Worm (Caenorhabditis elegans) whole organism, early embryonic: ENCODE results near the gene Y39B6A.27.

ENCODE experiments used
- F13C5.2 ChIP-seq: sonication (generic microtip); optimal IDR thresholded peaks from 2 replicates; lab custom pipeline; 2017; ENCODE audit warnings: mild to moderate bottlenecking, missing genetic modification characterization, inconsistent platforms, missing compliant biosample characterization
- ama-1 ChIP-seq: fragments of 150-350 bp; optimal IDR thresholded peaks from 2 replicates; lab custom pipeline; 2014
- flt-1 ChIP-seq: fragments of 200-800 bp; sonication (Bioruptor generic); IDR thresholded peaks from 2 replicates; pipeline ENCODE4 v1.3.6; 2022; ENCODE audit warnings: missing genetic modification characterization, missing compliant biosample characterization
- hmbx-1 ChIP-seq: sonication (generic microtip); optimal IDR thresholded peaks from 2 replicates; lab custom pipeline; 2016; ENCODE audit warnings: mild to moderate bottlenecking, missing genetic modification characterization, missing compliant biosample characterization
- hmg-4 ChIP-seq: fragments of 200-800 bp; sonication (Bioruptor generic); optimal IDR thresholded peaks from 2 replicates; lab custom pipeline; 2018; ENCODE audit warnings: mild to moderate bottlenecking, missing genetic modification characterization, missing compliant biosample characterization
- scrt-1 ChIP-seq: fragments of 200-800 bp; sonication (Bioruptor generic); IDR thresholded peaks from 2 replicates; pipeline ENCODE4 v1.3.6; 2022; ENCODE audit warnings: missing genetic modification characterization, missing compliant biosample characterization
- sea-1 ChIP-seq: fragments of 200-800 bp; sonication (Bioruptor generic); conservative IDR thresholded peaks from 2 replicates; pipeline ENCODE4 v1.3.6; 2022; ENCODE audit warnings: missing genetic modification characterization, missing compliant biosample characterization
- tbx-11 ChIP-seq: fragments of 200-800 bp; sonication (Bioruptor generic); IDR thresholded peaks from 2 replicates; pipeline ENCODE4 v1.3.6; 2022; ENCODE audit warnings: missing genetic modification characterization, missing compliant biosample characterization
- tbx-37 ChIP-seq: fragments of 200-800 bp; sonication (Bioruptor generic); conservative IDR thresholded peaks from 2 replicates; pipeline ENCODE4 v1.3.6; 2022; ENCODE audit warnings: missing genetic modification reagents, missing genetic modification characterization, missing compliant biosample characterization

- TF ChIP-seq ama-1 = no peak
- no peak for TF ChIP-seq tbx-11 (GFP tag; lab: Robert Waterston, UW)
- TF ChIP-seq sea-1 = no peak
- TF ChIP-seq hmg-4 (GFP tag; lab: Kevin White, UChicago) = no peak
- TF ChIP-seq flt-1 (GFP tag; lab: Robert Waterston, UW) = no peak
- TF ChIP-seq scrt-1 (GFP tag; lab: Robert Waterston, UW) = no peak
- no peak for TF ChIP-seq tbx-37
- TF ChIP-seq F13C5.2 = no peak
- TF ChIP-seq hmbx-1 (tag; lab: Kevin White, UChicago) = no peak
Measured at ce11 chrV:19076835-19077234, 45.3 kb downstream of the Y39B6A.27 start.
